Worm (Caenorhabditis elegans): ENCODE data around the gene ZK688.1.

Gene ZK688.1

ce11 chrIII:7952077-7952765 is 42.9 kb downstream of the ZK688.1 start, which contains the start of gene C29E4.15 (continued):
- TF ChIP-seq ceh-16 (tag; optimal IDR thresholded peaks at IDR 0.05) = no peak
- no peak for TF ChIP-seq sma-3 (GFP tag; optimal IDR thresholded peaks at IDR 0.05)
- TF ChIP-seq nhr-6 (tag; optimal IDR thresholded peaks at IDR 0.05) = no peak
- TF ChIP-seq nhr-23 (tag; optimal IDR thresholded peaks at IDR 0.05) = no peak
- TF ChIP-seq lsy-2 (tag; optimal IDR thresholded peaks at IDR 0.05) = peak; percentile 27 to 80
- TF ChIP-seq nhr-25 (tag; optimal IDR thresholded peaks at IDR 0.05) = no peak
- TF ChIP-seq C34F6.9 (tag; optimal IDR thresholded peaks at IDR 0.05) = peak; percentile 63
- no peak for TF ChIP-seq ceh-82 (tag; optimal IDR thresholded peaks at IDR 0.05)
- no peak for TF ChIP-seq ztf-1 (GFP tag; conservative IDR thresholded peaks at IDR 0.05)
- no peak for TF ChIP-seq mbf-1 (tag; optimal IDR thresholded peaks at IDR 0.05)
- no peak for TF ChIP-seq ztf-4 (tag; optimal IDR thresholded peaks at IDR 0.05)
- no peak for TF ChIP-seq unc-62 (GFP tag; optimal IDR thresholded peaks at IDR 0.05)
- no peak for TF ChIP-seq elt-1 (tag; optimal IDR thresholded peaks at IDR 0.05)
- TF ChIP-seq aly-2 (tag; optimal IDR thresholded peaks at IDR 0.05) = no peak
- no peak for TF ChIP-seq snpc-4 (tag; optimal IDR thresholded peaks at IDR 0.05)
- no peak for TF ChIP-seq sem-4 (tag; optimal IDR thresholded peaks at IDR 0.05)
- TF ChIP-seq nhr-77 (tag; optimal IDR thresholded peaks at IDR 0.05) = no peak
- no peak for TF ChIP-seq peb-1 (tag; optimal IDR thresholded peaks at IDR 0.05)
- TF ChIP-seq fos-1 (tag; optimal IDR thresholded peaks at IDR 0.05) = no peak
- TF ChIP-seq nhr-10 (tag; optimal IDR thresholded peaks at IDR 0.05) = no peak
- no peak for TF ChIP-seq nhr-11 (tag; optimal IDR thresholded peaks at IDR 0.05)
- no peak for TF ChIP-seq alr-1 (tag; optimal IDR thresholded peaks at IDR 0.05)
- no peak for TF ChIP-seq ztf-11 (tag; optimal IDR thresholded peaks at IDR 0.05)
- TF ChIP-seq dmd-4 (tag; optimal IDR thresholded peaks at IDR 0.05) = no peak

ce11 chrIII:7953208-7953607 is 43.8 kb downstream of the ZK688.1 start, which contains the start of gene let-754:
Gene let-754 (minus strand): TSS chrIII:7953308.
- TF ChIP-seq gmeb-1 (tag; optimal IDR thresholded peaks at IDR 0.05) = no peak
- no peak for TF ChIP-seq nhr-11 (tag; optimal IDR thresholded peaks at IDR 0.05)
- no peak for TF ChIP-seq blmp-1 (tag; optimal IDR thresholded peaks at IDR 0.05; ENCODE audit: insufficient read depth)
- TF ChIP-seq dmd-4 (tag; optimal IDR thresholded peaks at IDR 0.05) = no peak
- no peak for TF ChIP-seq alr-1 (tag; optimal IDR thresholded peaks at IDR 0.05)
- no peak for TF ChIP-seq peb-1 (tag; optimal IDR thresholded peaks at IDR 0.05)
- TF ChIP-seq lsy-2 (tag; optimal IDR thresholded peaks at IDR 0.05) = no peak
- TF ChIP-seq ZK546.5 (tag; optimal IDR thresholded peaks at IDR 0.05) = no peak
- TF ChIP-seq nhr-10 (tag; optimal IDR thresholded peaks at IDR 0.05) = no peak
- TF ChIP-seq mab-5 (tag; optimal IDR thresholded peaks at IDR 0.05) = no peak
- TF ChIP-seq lin-13 (GFP tag; optimal IDR thresholded peaks at IDR 0.05) = no peak
- TF ChIP-seq snpc-4 (tag; optimal IDR thresholded peaks at IDR 0.05) = no peak
- TF ChIP-seq nhr-23 (tag; optimal IDR thresholded peaks at IDR 0.05) = no peak
- TF ChIP-seq nhr-77 (tag; optimal IDR thresholded peaks at IDR 0.05) = no peak
- no peak for TF ChIP-seq elt-1 (tag; optimal IDR thresholded peaks at IDR 0.05)
- no peak for TF ChIP-seq nhr-6 (tag; optimal IDR thresholded peaks at IDR 0.05)

ce11 chrIII:7956965-7957364 is 47.6 kb downstream of the ZK688.1 start, which contains the start of gene C29E4.9:
Gene C29E4.9 (minus strand): TSS chrIII:7957065.
- TF ChIP-seq skn-1 (tag; optimal IDR thresholded peaks at IDR 0.05) = no peak
- no peak for TF ChIP-seq unc-55 (GFP tag; optimal IDR thresholded peaks at IDR 0.05)
- TF ChIP-seq egl-27 (tag; optimal IDR thresholded peaks at IDR 0.05) = no peak
- TF ChIP-seq sem-4 (tag; optimal IDR thresholded peaks at IDR 0.05) = no peak
- no peak for TF ChIP-seq F13H6.1 (tag; optimal IDR thresholded peaks at IDR 0.05)
- TF ChIP-seq sma-3 (GFP tag; optimal IDR thresholded peaks at IDR 0.05) = no peak
- TF ChIP-seq zag-1 (tag; optimal IDR thresholded peaks at IDR 0.05) = no peak
- TF ChIP-seq lin-39 (tag; optimal IDR thresholded peaks at IDR 0.05) = no peak
- no peak for TF ChIP-seq ZK546.5 (tag; optimal IDR thresholded peaks at IDR 0.05)
- TF ChIP-seq lin-13 (GFP tag; optimal IDR thresholded peaks at IDR 0.05) = no peak
- no peak for TF ChIP-seq snpc-4 (tag; optimal IDR thresholded peaks at IDR 0.05)
- TF ChIP-seq lsy-2 (tag; optimal IDR thresholded peaks at IDR 0.05) = no peak
- no peak for TF ChIP-seq ztf-1 (GFP tag; conservative IDR thresholded peaks at IDR 0.05)
- no peak for TF ChIP-seq nhr-11 (tag; optimal IDR thresholded peaks at IDR 0.05)
- TF ChIP-seq ztf-4 (tag; optimal IDR thresholded peaks at IDR 0.05) = no peak
- TF ChIP-seq ceh-82 (tag; optimal IDR thresholded peaks at IDR 0.05) = no peak
- TF ChIP-seq aly-2 (tag; optimal IDR thresholded peaks at IDR 0.05) = no peak
- TF ChIP-seq elt-3 (tag; optimal IDR thresholded peaks at IDR 0.05) = no peak
- TF ChIP-seq peb-1 (tag; optimal IDR thresholded peaks at IDR 0.05) = no peak

ce11 chrIII:7958085-7958484 is 48.7 kb downstream of the ZK688.1 start, which contains the start of gene C29E4.11:
Gene C29E4.11 (minus strand): TSS chrIII:7958114.
- TF ChIP-seq unc-55 (GFP tag; optimal IDR thresholded peaks at IDR 0.05) (peak; percentile 40), nhr-129 (tag; optimal IDR thresholded peaks at IDR 0.05) (no peak), C34F6.9 (tag; optimal IDR thresholded peaks at IDR 0.05) (peak; percentile 74), elt-1 (tag; optimal IDR thresholded peaks at IDR 0.05) (no peak), lsy-2 (tag; optimal IDR thresholded peaks at IDR 0.05) (peak in 1 of 2 experiments; percentile 40)

Measured in whole organism, L2 larva.